Worm (Caenorhabditis elegans) whole organism, mixed stage, embryonic: ENCODE measurements around the gene T26H10.2.

Experiments
- nhr-76 ChIP-seq: sonication (generic microtip); optimal IDR thresholded peaks from 2 replicates; lab custom pipeline; 2017; ENCODE audit warnings: missing biosample characterization, missing genetic modification characterization
- unc-39 ChIP-seq: fragments of 150-350 bp; optimal IDR thresholded peaks from 2 replicates; lab custom pipeline; 2014; ENCODE audit warnings: missing biosample characterization, missing genetic modification characterization

- TF ChIP-seq nhr-76 (tag; lab: Kevin White, UChicago) (no peak), unc-39 (tag; lab: Kevin White, UChicago) (no peak)
Observed at ce11 chrV:11415059-11415458, 9.4 kb downstream of the T26H10.2 start, which contains the start of gene deg-3.
